Fruit fly (Drosophila melanogaster) whole organism, embryonic: ENCODE measurements around the gene CG34039.

Experiments
- ATbp ChIP-seq: fragments of 200-800 bp; sonication (Bioruptor generic); optimal IDR thresholded peaks from 2 replicates; lab custom pipeline; 2017; ENCODE audit warnings: missing biosample characterization, mild to moderate bottlenecking, missing genetic modification characterization, missing genetic modification reagents
- CG1024 ChIP-seq: fragments of 200-800 bp; sonication (Bioruptor generic); IDR thresholded peaks from 2 replicates; pipeline ENCODE4 v1.3.6; 2022; ENCODE audit warnings: missing biosample characterization, missing genetic modification characterization
- CG10979 ChIP-seq: fragments of 200-800 bp; sonication (Bioruptor generic); optimal IDR thresholded peaks from 2 replicates; lab custom pipeline; 2018; ENCODE audit warnings: missing biosample characterization, mild to moderate bottlenecking, missing genetic modification characterization, moderate library complexity
- CG11560 ChIP-seq: fragments of 200-800 bp; sonication (Bioruptor generic); IDR thresholded peaks from 3 replicates; pipeline ENCODE4 v1.3.6; 2022; ENCODE audit warnings: missing biosample characterization, missing genetic modification characterization
- CG12155 ChIP-seq: fragments of 200-800 bp; sonication (Bioruptor generic); optimal IDR thresholded peaks from 3 replicates; lab custom pipeline; 2016; ENCODE audit warnings: missing biosample characterization, missing genetic modification characterization
- CG1233 ChIP-seq: fragments of 200-800 bp; sonication (Bioruptor generic); optimal IDR thresholded peaks from 4 replicates; lab custom pipeline; 2018; ENCODE audit warnings: missing biosample characterization, mild to moderate bottlenecking, missing genetic modification characterization
- CG12391 ChIP-seq: fragments of 200-800 bp; sonication (Bioruptor generic); optimal IDR thresholded peaks from 3 replicates; lab custom pipeline; 2018; ENCODE audit warnings: missing biosample characterization, mild to moderate bottlenecking, missing genetic modification characterization, moderate library complexity
- CG1529 ChIP-seq: fragments of 200-800 bp; sonication (Bioruptor generic); optimal IDR thresholded peaks from 3 replicates; lab custom pipeline; 2018; ENCODE audit warnings: missing biosample characterization, missing genetic modification characterization
- CG17361 ChIP-seq: fragments of 200-800 bp; sonication (Bioruptor generic); IDR thresholded peaks from 3 replicates; pipeline ENCODE4 v1.3.6; 2022; ENCODE audit warnings: missing biosample characterization, missing genetic modification characterization
- CG18764 ChIP-seq: fragments of 200-800 bp; sonication (Bioruptor generic); optimal IDR thresholded peaks from 3 replicates; lab custom pipeline; 2016; ENCODE audit warnings: missing biosample characterization, missing genetic modification characterization
- CG2199 ChIP-seq: fragments of 200-800 bp; sonication (Bioruptor generic); IDR thresholded peaks from 3 replicates; pipeline ENCODE4 v1.3.6; 2022; ENCODE audit warnings: missing biosample characterization, missing genetic modification characterization
- CG2712 ChIP-seq: fragments of 200-800 bp; optimal IDR thresholded peaks from 3 replicates; lab custom pipeline; 2019; ENCODE audit warnings: missing biosample characterization, mild to moderate bottlenecking, missing genetic modification characterization, moderate library complexity
- CG31224 ChIP-seq: fragments of 200-800 bp; sonication (Bioruptor generic); IDR thresholded peaks from 2 replicates; pipeline ENCODE4 v1.3.6; 2022; ENCODE audit warnings: missing biosample characterization, missing genetic modification characterization
- CG8359 ChIP-seq: fragments of 200-800 bp; sonication (Bioruptor generic); optimal IDR thresholded peaks from 2 replicates; lab custom pipeline; 2017; ENCODE audit warnings: missing biosample characterization, mild to moderate bottlenecking, missing genetic modification characterization, borderline replicate concordance
- CG9727 ChIP-seq: fragments of 200-800 bp; sonication (Bioruptor generic); optimal IDR thresholded peaks from 3 replicates; lab custom pipeline; 2017; ENCODE audit warnings: missing biosample characterization, mild to moderate bottlenecking, missing genetic modification characterization
- CrebB ChIP-seq: fragments of 200-800 bp; sonication (Bioruptor generic); optimal IDR thresholded peaks from 3 replicates; lab custom pipeline; 2018; ENCODE audit warnings: missing biosample characterization, mild to moderate bottlenecking, missing genetic modification characterization
- E2f1 ChIP-seq: fragments of 200-800 bp; sonication (Bioruptor generic); IDR thresholded peaks from 2 replicates; pipeline ENCODE4 v1.3.6; 2022; ENCODE audit warnings: missing biosample characterization, missing genetic modification characterization
- HLH3B ChIP-seq: fragments of 200-800 bp; sonication (Bioruptor generic); IDR thresholded peaks from 2 replicates; pipeline ENCODE4 v1.3.6; 2022; ENCODE audit warnings: missing biosample characterization, missing genetic modification characterization
- Hsf ChIP-seq: fragments of 200-800 bp; sonication (Bioruptor generic); optimal IDR thresholded peaks from 3 replicates; lab custom pipeline; 2016; ENCODE audit warnings: missing biosample characterization, missing genetic modification characterization
- Kr ChIP-seq: fragments of 200-800 bp; sonication (Bioruptor generic); optimal IDR thresholded peaks from 2 replicates; lab custom pipeline; 2017; ENCODE audit warnings: missing biosample characterization, mild to moderate bottlenecking, missing genetic modification characterization
- Lim3 ChIP-seq: fragments of 200-800 bp; sonication (Bioruptor generic); IDR thresholded peaks from 2 replicates; pipeline ENCODE4 v1.3.6; 2022; ENCODE audit warnings: missing biosample characterization, missing genetic modification characterization
- Mes4 ChIP-seq: fragments of 200-800 bp; sonication (Bioruptor generic); optimal IDR thresholded peaks from 2 replicates; lab custom pipeline; 2016; ENCODE audit warnings: missing biosample characterization, missing genetic modification characterization
- Oli ChIP-seq: fragments of 200-800 bp; sonication (Bioruptor generic); optimal IDR thresholded peaks from 2 replicates; lab custom pipeline; 2018; ENCODE audit warnings: missing biosample characterization, mild to moderate bottlenecking, missing genetic modification characterization, moderate library complexity
- Sry-β ChIP-seq: fragments of 200-800 bp; sonication (Bioruptor generic); optimal IDR thresholded peaks from 2 replicates; lab custom pipeline; 2018; ENCODE audit warnings: missing biosample characterization, mild to moderate bottlenecking, missing genetic modification characterization, moderate library complexity
- Trl ChIP-seq, 3 experiments: fragments of >200 bp in 2 of 3; fragments of 200-800 bp in 1 of 3; sonication (Bioruptor generic) in 1 of 3; optimal IDR thresholded peaks; 2 replicates in 1 of 3; 3 replicates in 2 of 3; lab custom pipeline; 2016 to 2017; ENCODE audit warnings: missing biosample characterization in 1 of 3, missing genetic modification characterization in 1 of 3
- Vsx1 ChIP-seq: fragments of 200-800 bp; sonication (Bioruptor generic); optimal IDR thresholded peaks from 2 replicates; lab custom pipeline; 2017; ENCODE audit warnings: missing biosample characterization, mild to moderate bottlenecking, missing genetic modification characterization, missing genetic modification reagents
- Xrp1 ChIP-seq: fragments of 200-800 bp; sonication (Bioruptor generic); IDR thresholded peaks from 2 replicates; pipeline ENCODE4 v1.3.6; 2022; ENCODE audit warnings: missing biosample characterization, missing genetic modification characterization
- bab2 ChIP-seq: fragments of 200-800 bp; sonication (Bioruptor generic); optimal IDR thresholded peaks from 2 replicates; lab custom pipeline; 2016; ENCODE audit warnings: missing biosample characterization, missing genetic modification characterization
- cas ChIP-seq: fragments of 200-800 bp; sonication (Bioruptor generic); IDR thresholded peaks from 2 replicates; pipeline ENCODE4 v1.3.6; 2022; ENCODE audit warnings: missing biosample characterization, missing genetic modification characterization
- chif ChIP-seq, 2 experiments: fragments of 200-800 bp; sonication (Bioruptor generic); optimal IDR thresholded peaks; 3 replicates each; lab custom pipeline; 2016; ENCODE audit warnings: missing biosample characterization in 2 of 2, missing genetic modification characterization in 2 of 2
- ci ChIP-seq: fragments of 200-800 bp; sonication (Bioruptor generic); IDR thresholded peaks from 3 replicates; pipeline ENCODE4 v1.3.6; 2022; ENCODE audit warnings: missing biosample characterization, missing genetic modification characterization
- croc ChIP-seq: fragments of 200-800 bp; sonication (Bioruptor generic); conservative IDR thresholded peaks from 3 replicates; pipeline ENCODE4 v1.3.6; 2022; ENCODE audit warnings: missing biosample characterization, missing genetic modification characterization
- dmrt11E ChIP-seq: fragments of 200-800 bp; sonication (Bioruptor generic); optimal IDR thresholded peaks from 3 replicates; lab custom pipeline; 2018; ENCODE audit warnings: missing biosample characterization, mild to moderate bottlenecking, missing genetic modification characterization, moderate library complexity
- gfzf ChIP-seq: fragments of 200-800 bp; sonication (Bioruptor generic); optimal IDR thresholded peaks from 2 replicates; lab custom pipeline; 2016; ENCODE audit warnings: missing biosample characterization, mild to moderate bottlenecking, missing genetic modification characterization, moderate library complexity
- gsb-n ChIP-seq: fragments of 200-800 bp; sonication (Bioruptor generic); optimal IDR thresholded peaks from 3 replicates; lab custom pipeline; 2018; ENCODE audit warnings: missing biosample characterization, mild to moderate bottlenecking, missing genetic modification characterization
- ind ChIP-seq: fragments of 200-800 bp; sonication (Bioruptor generic); optimal IDR thresholded peaks from 3 replicates; lab custom pipeline; 2016; ENCODE audit warnings: missing biosample characterization, missing genetic modification characterization
- kni ChIP-seq: fragments of 200-800 bp; sonication (Bioruptor generic); optimal IDR thresholded peaks from 3 replicates; lab custom pipeline; 2017; ENCODE audit warnings: mild to moderate bottlenecking, missing biosample characterization, missing genetic modification reagents, missing genetic modification characterization
- nmo ChIP-seq: fragments of 200-800 bp; sonication (Bioruptor generic); optimal IDR thresholded peaks from 2 replicates; lab custom pipeline; 2018; ENCODE audit warnings: missing biosample characterization, mild to moderate bottlenecking, missing genetic modification characterization, moderate library complexity
- otp ChIP-seq: fragments of 200-800 bp; sonication (Bioruptor generic); IDR thresholded peaks from 3 replicates; pipeline ENCODE4, ENCODE4 v1.3.6; 2022; ENCODE audit warnings: missing biosample characterization, missing genetic modification characterization
- p53 ChIP-seq: fragments of 200-800 bp; sonication (Bioruptor generic); optimal IDR thresholded peaks from 2 replicates; lab custom pipeline; 2016; ENCODE audit warnings: missing biosample characterization, missing genetic modification characterization
- pros ChIP-seq: fragments of 200-800 bp; sonication (Bioruptor generic); optimal IDR thresholded peaks from 3 replicates; lab custom pipeline; 2019; ENCODE audit warnings: missing biosample characterization, mild to moderate bottlenecking, missing genetic modification characterization, moderate library complexity
- sc ChIP-seq, 3 experiments: fragments of >200 bp in 2 of 3; fragments of 200-800 bp in 1 of 3; sonication (Bioruptor generic) in 1 of 3; optimal IDR thresholded peaks; 2 replicates in 2 of 3; 3 replicates in 1 of 3; lab custom pipeline; 2017; ENCODE audit warnings: mild to moderate bottlenecking in 1 of 3, missing biosample characterization in 1 of 3, missing genetic modification characterization in 1 of 3, missing genetic modification reagents in 1 of 3
- sna ChIP-seq: fragments of 200-800 bp; sonication (Bioruptor generic); IDR thresholded peaks from 2 replicates; pipeline ENCODE4 v1.3.6; 2022; ENCODE audit warnings: missing biosample characterization, missing genetic modification characterization; ENCODE audit not compliant: partially characterized antibody
- so ChIP-seq: fragments of 200-800 bp; sonication (Bioruptor generic); IDR thresholded peaks from 3 replicates; pipeline ENCODE4 v1.3.6; 2022; ENCODE audit warnings: missing biosample characterization, missing genetic modification characterization
- tap ChIP-seq: fragments of 200-800 bp; optimal IDR thresholded peaks from 3 replicates; lab custom pipeline; 2019; ENCODE audit warnings: missing biosample characterization, mild to moderate bottlenecking, missing genetic modification characterization, moderate library complexity
- trem ChIP-seq: fragments of 200-800 bp; optimal IDR thresholded peaks from 3 replicates; lab custom pipeline; 2019; ENCODE audit warnings: missing biosample characterization, mild to moderate bottlenecking, missing genetic modification characterization, moderate library complexity
- unc-4 ChIP-seq: fragments of 200-800 bp; sonication (Bioruptor generic); IDR thresholded peaks from 2 replicates; pipeline ENCODE4 v1.3.6; 2022; ENCODE audit warnings: missing biosample characterization, missing genetic modification characterization; ENCODE audit not compliant: partially characterized antibody

CG34039 gene

DNA sequence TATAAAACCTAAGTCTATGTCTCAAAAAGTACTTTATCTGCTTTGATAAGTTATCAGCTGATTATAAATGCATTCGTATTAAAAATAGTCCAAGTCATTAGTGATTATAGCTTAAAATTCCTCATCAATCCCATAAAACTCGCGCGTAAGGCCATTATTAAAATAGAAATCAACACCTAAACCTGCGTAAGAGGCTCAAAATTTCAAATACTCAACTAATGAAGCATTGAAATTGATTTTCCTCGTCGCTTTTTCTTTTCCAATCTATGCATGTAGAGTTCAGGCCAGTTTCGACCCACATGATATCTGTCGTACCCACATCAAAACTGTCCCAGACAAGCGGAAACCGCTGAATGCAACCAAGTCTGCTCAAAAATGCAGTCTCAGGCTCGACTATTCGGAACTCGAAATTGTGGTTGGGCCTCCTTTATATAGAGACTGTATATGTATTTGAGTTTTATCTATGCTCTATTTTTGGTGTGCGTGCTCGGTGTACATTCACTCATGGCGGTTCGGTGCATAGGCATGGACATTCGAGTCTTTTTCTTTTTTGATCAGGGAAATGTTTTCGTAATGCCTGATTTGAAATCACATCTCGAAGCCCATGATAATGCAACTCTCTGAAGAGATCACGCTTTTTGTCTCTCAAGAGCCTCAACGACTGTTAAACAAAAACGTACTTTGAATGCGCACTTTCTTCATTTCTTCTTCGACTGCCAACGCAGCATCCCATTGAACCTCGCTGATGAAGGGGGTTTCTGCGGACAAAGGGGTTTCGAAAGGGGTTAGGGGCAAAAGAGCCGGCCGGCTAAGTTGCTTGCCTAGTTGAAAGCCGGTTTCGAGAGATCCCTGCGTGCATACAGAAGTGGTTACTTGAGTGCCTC is 7.5 kb upstream of the CG34039 start (continued):
- TF ChIP-seq CG17361 (0 out of 3 replicates have a peak, but pooled peaks have one; percentile 35), CG31224 (GFP tag; lab: Robert Waterston, UW) (no peak), ci (GFP tag; lab: Robert Waterston, UW) (peak; percentile 36; the same call in 1 of the 3 replicates), CrebB (no peak), croc (GFP tag; lab: Robert Waterston, UW) (no peak), kni (GFP tag; lab: Kevin White, UChicago) (peak; percentile 94), so (GFP tag; lab: Robert Waterston, UW) (no peak), dmrt11E (tag; lab: Kevin White, UChicago) (peak; percentile 14), gsb-n (tag; lab: Kevin White, UChicago) (peak; percentile 35), sna (GFP tag; lab: Robert Waterston, UW) (0 out of 2 replicates have a peak, but pooled peaks have one; percentile 37), Sry-β (peak; percentile 37), CG2712 (peak; percentile 14), CG12391 (tag; lab: Kevin White, UChicago) (peak; percentile 26), CG2199 (GFP tag; lab: Robert Waterston, UW) (peak; percentile 95), pros (GFP tag; lab: Kevin White, UChicago) (peak; percentile 81), Kr (GFP tag; lab: Kevin White, UChicago) (peak; percentile 93), Vsx1 (GFP tag; lab: Kevin White, UChicago) (no peak)

DNA sequence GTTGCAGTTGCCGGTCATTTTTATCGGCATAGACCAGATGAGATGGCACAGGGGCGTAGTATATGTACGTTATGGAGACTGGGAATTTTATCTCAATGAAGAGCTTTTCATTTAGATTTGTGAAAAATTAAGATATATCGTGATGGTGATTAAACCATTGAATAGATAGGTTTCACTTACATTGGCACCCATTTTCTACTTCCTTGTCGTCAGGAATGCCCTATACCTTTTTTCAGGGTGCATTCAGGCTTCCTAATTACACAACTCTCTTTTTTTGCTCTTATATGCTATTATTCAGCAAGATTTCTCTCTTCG is 6.9 kb upstream of the CG34039 start:
- peak; percentile 1 for TF ChIP-seq CG9727
- TF ChIP-seq dmrt11E (tag; lab: Kevin White, UChicago) = peak; percentile 65
- TF ChIP-seq Trl (optimal IDR thresholded peaks at IDR 0.05; lab: Kevin White, UChicago) = no peak
- peak; percentile 4 for TF ChIP-seq Trl (GFP tag; optimal IDR thresholded peaks at IDR 0.05; lab: Kevin White, UChicago)
- no peak for TF ChIP-seq otp (GFP tag; lab: Robert Waterston, UW)
- no peak for TF ChIP-seq gfzf (GFP tag; lab: Kevin White, UChicago)
- no peak for TF ChIP-seq CG12155 (GFP tag; lab: Kevin White, UChicago)
- peak; percentile 15 for TF ChIP-seq Oli (tag; lab: Kevin White, UChicago)
- TF ChIP-seq unc-4 (GFP tag; lab: Robert Waterston, UW) = no peak
- TF ChIP-seq Xrp1 (GFP tag; lab: Robert Waterston, UW) = peak; percentile 26; the same call in 1 of the 2 replicates
- TF ChIP-seq CG1233 (GFP tag; lab: Kevin White, UChicago) = no peak
- TF ChIP-seq ind = no peak
- TF ChIP-seq bab2 (GFP tag; lab: Kevin White, UChicago) = no peak
- TF ChIP-seq CG18764 = no peak
- TF ChIP-seq CG2712 = peak; percentile 3
- TF ChIP-seq tap = no peak
- no peak for TF ChIP-seq CG1024 (GFP tag; lab: Robert Waterston, UW)
- TF ChIP-seq Lim3 (GFP tag; lab: Robert Waterston, UW) = no peak
- no peak for TF ChIP-seq gsb-n (tag; lab: Kevin White, UChicago)
- peak; percentile 24 for TF ChIP-seq trem
- TF ChIP-seq cas (GFP tag; lab: Robert Waterston, UW) = no peak
- no peak for TF ChIP-seq p53 (GFP tag; lab: Kevin White, UChicago)
- peak; percentile 9 for TF ChIP-seq nmo
- TF ChIP-seq CG8359 = no peak
- TF ChIP-seq ATbp (GFP tag; lab: Kevin White, UChicago) = no peak
- TF ChIP-seq sc (optimal IDR thresholded peaks at IDR 0.05; lab: Kevin White, UChicago) = no peak
- TF ChIP-seq sc (GFP tag; optimal IDR thresholded peaks at IDR 0.05; lab: Kevin White, UChicago) = peak; percentile 30
- TF ChIP-seq chif (GFP tag; optimal IDR thresholded peaks at IDR 0.05; lab: Kevin White, UChicago) = peak in 1 of 2 experiments; percentile 48
- no peak for TF ChIP-seq E2f1
- peak; percentile 6 for TF ChIP-seq Hsf (GFP tag; lab: Kevin White, UChicago)
- TF ChIP-seq CG1529 = no peak
- no peak for TF ChIP-seq Mes4
- TF ChIP-seq HLH3B (GFP tag; lab: Robert Waterston, UW) = no peak
- TF ChIP-seq CG11560 (tag; lab: Robert Waterston, UW) = no peak
- peak; percentile 50 for TF ChIP-seq CG10979
